Fruit fly (Drosophila melanogaster): ENCODE results near the gene Atg8a.
A peak's percentile ranks its signal among the peaks of the same experiment; 100 is the strongest.

Atg8a gene

DNA sequence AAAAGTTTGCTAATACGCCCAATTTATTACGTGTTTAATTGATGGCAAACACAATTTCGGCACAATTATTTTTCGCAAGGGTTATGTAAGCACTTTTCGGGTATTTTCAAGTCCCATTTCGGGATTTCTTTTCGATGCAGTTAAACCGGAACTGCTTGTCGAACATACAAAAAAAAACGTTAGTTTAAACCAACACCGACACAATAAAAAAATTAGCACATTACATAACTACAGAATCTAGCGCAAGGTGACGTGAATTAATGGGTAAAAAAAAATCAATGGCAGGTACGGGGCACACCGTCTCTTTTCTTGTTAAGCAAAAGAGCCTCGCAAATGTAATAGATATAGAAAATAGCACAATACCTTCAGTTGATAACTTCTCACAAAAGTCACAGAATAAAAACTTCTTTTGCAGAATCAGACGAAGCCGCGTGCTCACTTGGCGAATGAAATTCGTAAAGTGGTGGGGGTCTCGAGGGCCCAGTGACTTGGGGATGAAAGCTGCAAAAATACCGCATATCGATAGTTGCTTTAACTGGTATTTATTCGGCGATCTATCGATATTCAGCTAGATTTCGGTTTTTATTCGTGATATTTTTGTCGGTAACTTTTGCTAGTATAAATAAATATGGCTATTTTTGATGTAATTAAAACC, 18.4 kb upstream of the Atg8a start, which contains the start of the genes Ant2 and sesB:
Gene Ant2, minus strand, starts transcription at position 465 of the 655 bp plus-strand sequence.
Gene sesB, minus strand, starts transcription at position 516 of the 655 bp plus-strand sequence.
- TF ChIP-seq CG8478 (optimal IDR thresholded peaks at IDR 0.05), result no peak
- TF ChIP-seq CTCF (optimal IDR thresholded peaks at IDR 0.05), result no peak

DNA sequence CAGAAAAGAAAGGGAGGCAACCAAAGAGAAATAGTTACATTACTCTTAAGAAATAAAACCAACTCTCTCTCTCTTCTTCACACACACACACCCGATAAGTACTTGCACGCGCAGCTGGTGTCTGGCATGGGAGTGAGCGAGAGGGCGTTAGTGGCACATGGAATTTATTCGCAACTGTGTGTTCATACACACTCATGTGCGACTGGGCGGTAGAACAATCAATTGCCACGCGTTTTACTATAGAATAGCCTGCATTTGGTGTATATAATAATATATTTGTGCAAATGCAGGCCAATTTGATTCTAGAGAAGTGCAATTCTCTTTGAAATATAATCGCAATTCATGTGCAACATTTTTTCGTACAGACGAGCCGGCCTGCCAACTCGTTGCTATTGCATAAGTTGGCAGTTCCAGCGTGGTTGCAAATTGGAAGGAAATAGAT, 17.8 kb upstream of the Atg8a start:
- TF ChIP-seq CTCF (optimal IDR thresholded peaks at IDR 0.05), result no peak
- TF ChIP-seq CG8478 (optimal IDR thresholded peaks at IDR 0.05), result no peak

DNA sequence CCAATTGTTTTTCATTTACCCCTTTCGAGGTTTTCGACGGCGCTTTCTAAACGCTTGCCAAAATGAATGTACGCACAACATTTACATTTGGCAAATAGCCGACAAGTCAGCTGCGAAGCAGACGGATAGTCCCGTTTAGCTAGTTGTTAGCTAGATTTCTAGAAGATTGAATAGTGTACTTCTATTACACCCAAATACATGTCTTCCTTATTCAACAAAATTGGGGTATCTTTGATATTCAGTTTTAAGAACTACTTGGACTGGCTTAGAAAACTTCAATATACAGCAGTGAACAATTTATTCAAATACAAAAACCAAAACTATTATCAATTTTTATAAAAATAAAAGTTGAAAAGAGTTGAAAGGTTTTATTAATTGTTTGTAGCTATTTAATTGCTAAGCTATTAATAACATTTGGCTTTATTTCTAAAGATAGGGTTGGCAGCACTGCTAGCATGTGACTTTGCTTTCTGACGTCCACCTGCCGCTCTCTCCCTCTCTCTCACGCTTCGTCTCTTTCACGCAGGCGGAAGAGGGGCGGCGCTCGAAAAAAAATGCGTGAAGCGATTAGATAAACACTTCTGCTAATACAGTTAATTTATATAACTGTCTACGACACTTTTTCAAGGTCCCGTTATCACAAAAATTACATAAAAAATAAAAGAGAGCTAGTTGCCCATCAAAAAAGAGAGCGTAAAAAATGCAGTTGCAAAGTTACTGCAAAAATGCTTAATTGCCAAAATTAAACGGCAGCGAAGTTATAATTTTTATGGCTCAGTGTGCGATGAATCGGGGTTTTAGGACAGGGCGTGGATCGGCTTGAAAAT, 16.9 kb upstream of the Atg8a start:
- TF ChIP-seq CTCF (optimal IDR thresholded peaks at IDR 0.05), result no peak
- no peak for TF ChIP-seq CG8478 (optimal IDR thresholded peaks at IDR 0.05)

DNA sequence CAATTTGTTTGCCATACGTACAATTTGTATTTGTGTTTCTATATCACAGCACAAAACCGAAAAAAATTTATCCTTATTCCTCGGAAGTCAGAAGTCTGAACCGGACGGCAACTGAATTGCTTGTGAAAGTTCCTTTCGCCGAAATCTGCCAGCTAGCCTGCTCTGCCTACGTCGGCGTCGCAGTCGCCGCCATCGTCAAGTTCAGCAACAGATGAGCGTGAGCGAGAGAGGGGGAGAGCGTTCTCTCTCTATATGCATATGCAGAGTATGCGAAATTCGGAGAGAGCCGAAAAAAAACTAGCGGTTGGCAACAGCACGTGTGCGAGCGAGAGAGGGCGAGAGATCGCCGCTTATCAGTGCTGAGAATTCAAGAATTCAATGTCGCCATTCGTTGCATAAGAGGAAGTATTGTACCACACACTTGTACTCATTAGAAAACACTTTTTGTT, 16.2 kb upstream of the Atg8a start:
- TF ChIP-seq CTCF (optimal IDR thresholded peaks at IDR 0.05), result no peak
- TF ChIP-seq CG8478 (optimal IDR thresholded peaks at IDR 0.05), result no peak

DNA sequence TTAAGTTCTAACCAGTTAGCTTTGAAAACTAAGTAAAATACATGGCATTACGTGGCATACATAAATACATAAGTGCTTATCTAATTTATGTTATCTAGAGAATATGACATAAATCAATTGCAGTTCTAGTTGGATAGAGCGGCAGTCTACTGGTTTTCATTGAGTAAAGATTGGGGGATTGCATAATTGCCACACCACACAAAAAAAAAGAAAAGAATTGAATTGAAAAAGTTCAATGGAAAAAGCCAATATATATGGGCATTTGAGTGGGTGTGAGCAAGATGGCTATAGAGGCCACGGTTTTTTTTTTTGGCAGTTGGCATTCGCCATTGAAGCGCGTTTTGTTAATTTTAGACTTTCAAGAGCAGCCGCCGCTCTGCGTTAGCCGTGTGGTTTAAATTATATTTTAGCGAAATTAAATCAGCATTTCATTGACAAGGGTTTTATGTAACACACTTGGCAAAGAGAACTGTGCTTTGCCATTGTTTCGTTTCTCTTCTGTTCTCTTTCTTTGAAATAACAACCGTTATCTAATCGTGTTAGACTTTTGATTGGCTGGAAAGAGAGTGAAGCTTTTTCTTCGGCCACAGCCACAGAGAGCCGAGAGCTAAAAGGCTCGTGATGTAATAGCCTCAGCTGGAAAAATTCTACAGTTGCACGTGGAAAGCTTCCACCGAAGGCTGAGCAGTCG, 15.4 kb upstream of the Atg8a start:
- TF ChIP-seq CG8478 (optimal IDR thresholded peaks at IDR 0.05) (no peak), CTCF (optimal IDR thresholded peaks at IDR 0.05) (no peak)

DNA sequence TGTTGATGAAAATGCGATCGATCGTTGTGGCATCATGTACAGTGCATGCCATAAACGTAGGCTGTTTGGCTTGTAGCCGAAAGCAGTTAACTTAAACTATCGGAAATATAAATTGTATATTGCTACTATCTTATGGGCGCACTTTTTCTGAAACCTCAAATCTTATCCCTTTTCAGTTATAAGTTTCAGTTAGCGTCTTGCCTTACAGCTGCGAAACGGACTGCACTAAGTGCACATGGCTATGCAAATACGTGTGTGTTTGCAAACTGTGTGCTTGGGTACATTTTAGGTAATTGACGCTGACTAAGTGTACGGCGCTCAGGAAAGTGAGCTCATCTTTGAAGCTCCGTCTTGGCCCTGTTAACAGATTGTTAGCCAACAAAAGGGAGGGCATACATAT, 7.6 kb upstream of the Atg8a start:
- TF ChIP-seq CTCF (optimal IDR thresholded peaks at IDR 0.05) (no peak), CG8478 (optimal IDR thresholded peaks at IDR 0.05) (no peak)

DNA sequence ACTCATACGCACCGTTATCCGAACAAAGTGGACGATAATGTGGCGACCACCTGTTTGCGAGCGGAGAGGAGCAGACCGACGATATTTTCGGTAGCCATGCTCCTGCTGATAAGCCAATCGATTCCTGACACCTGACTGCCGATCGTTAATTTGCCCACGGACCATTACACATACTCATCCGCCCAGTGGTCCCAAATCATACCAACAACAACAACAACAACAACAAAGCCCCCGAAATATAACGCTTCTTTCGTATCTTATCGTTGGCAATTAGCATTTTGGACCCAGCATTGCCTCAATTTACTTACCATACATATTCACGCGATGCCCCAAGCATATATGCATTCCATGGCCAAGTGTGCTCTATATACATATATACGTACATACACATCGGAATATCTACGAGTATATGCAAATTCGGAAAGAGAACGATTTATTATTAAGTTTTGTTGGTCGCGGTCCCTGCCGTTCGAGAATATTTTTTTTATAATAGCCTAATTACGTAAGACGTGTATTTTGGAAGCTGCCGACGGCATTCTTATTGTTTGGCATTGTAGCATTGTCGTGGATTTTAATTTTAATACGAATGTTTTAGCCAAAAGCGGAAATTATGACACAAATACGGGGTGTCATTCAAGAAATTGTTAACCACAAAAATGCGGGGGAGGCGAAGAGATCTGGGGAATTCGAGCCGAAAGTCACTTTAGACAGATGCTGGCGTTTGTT, 7.0 kb upstream of the Atg8a start:
- TF ChIP-seq CG8478 (optimal IDR thresholded peaks at IDR 0.05) (no peak), CTCF (optimal IDR thresholded peaks at IDR 0.05) (no peak)

DNA sequence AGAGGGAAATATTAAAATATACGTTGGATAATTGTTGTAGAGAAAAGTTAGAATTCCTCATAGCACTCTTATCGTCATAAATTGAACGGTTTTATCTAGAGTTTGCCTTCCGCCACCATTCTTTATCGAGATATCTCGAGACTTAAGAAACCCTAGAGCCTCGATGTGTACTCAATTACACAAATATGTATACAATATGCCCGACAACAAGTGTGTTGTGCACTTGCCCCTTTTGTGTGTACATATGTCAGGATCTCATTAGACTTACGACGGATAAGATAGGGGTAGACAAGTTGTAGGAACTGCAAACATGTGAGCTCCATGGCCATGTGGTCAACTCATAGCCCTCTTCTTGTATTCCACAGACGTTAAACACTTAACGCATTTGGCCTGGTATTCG, 5.4 kb upstream of the Atg8a start:
- TF ChIP-seq CG8478 (optimal IDR thresholded peaks at IDR 0.05) (no peak), CTCF (optimal IDR thresholded peaks at IDR 0.05) (no peak)

DNA sequence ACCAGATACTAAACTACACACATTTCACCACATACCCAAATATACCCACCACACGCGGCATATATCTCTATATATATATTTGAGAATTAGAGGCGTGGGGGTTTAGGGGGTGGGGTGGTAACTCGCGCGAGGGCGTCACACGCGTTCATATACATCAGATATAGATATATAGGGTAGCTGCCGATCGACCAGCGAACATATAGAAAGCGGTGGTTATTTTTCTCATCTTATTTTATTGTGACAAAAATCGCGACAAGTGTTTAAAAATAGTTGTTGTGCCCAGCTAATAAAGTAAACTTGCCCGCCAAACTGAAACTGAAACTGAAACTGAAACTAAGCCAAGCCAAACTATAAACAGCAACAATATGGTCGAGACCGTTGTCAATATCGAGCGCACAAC, 4.5 kb upstream of the Atg8a start:
- TF ChIP-seq CG8478 (optimal IDR thresholded peaks at IDR 0.05) (no peak), CTCF (optimal IDR thresholded peaks at IDR 0.05) (no peak)

DNA sequence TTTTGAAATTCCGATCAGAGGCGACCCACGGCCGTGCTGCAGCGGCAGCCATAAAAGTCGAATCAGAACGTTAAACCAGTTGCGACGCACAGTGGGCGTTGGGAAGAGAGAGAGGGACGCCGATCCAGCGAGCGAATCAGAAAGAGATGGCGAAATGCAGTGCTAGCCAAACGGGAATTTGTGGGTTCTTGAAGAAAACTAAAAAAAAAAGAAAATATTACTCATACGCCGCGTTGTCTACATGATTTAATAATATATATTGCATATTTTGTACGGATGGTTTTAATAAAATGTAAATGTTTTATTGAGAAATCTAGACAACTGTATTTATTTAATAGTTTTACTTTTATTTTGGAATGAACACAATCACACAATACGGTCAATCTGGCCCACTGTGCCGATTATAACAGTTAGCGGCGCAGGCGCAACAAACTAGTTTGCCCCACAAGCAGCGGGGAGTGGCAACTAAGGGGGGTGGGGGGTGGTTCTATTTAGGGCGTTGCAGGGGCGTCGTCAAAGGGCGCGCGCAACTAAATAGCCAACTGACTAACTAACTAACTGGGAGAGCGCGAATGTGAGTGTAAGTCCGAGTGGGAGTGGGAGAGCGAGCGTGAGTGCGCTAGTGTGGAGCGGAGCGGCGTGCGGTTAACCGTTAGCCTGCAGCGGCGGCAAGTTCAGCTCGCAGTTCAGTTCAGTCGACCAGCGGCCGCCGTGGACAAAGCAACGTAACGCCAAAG, 3.9 kb upstream of the Atg8a start, which contains the start of gene CG15211:
Gene CG15211, plus strand, starts transcription at position 686 of the 737 bp plus-strand sequence.
- TF ChIP-seq CG8478 (optimal IDR thresholded peaks at IDR 0.05) (no peak), CTCF (optimal IDR thresholded peaks at IDR 0.05) (no peak)

DNA sequence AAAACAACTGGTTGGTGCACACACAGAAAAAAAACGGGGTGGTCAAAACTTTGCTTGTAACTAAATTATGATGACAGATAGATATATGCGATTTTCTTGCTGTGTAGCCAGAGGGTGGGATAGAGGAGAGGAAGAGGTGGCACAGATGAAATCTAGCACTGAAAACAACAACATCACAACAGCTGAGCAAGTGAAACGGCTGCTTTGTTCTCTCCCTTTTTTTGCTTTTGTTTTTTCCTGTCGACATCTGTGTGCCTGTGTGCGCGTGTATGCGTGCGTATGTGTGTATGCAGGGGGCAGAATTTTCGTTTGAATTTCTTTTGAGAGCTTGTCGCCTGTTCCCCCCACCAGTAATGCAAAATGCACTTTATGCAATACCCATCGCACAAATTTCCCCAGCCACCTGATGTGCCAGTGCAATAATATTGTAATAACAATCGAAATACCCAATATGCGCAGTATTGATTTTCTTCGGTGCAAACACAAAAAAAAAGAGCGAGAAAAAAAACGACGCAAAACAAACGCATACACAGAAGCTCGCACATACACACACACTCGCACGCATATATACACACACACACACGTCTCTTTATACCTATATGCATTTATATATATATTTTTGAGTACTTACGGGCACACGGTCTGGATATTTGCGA, 660 bp downstream of the Atg8a start:
- TF ChIP-seq CG8478 (optimal IDR thresholded peaks at IDR 0.05) (no peak), CTCF (optimal IDR thresholded peaks at IDR 0.05) (no peak)

DNA sequence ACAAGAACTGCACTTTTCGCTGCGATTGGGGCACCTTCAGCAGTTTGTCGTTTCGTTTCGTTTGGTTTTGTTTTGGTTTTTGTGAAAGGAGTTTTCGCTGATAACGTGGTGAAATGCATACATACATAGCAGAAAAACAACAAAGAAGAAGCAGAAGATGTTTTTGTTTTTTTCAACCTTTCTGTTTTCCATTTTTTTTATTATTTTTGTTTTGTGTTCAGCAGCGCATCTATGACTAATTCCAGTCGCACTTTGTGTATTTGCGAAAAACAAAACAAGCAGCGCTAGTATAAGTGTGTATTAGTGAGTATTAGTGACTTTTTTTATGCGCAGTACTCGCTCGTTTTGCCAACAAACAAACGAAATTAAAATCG, 1.2 kb downstream of the Atg8a start:
- TF ChIP-seq CG8478 (optimal IDR thresholded peaks at IDR 0.05) (no peak), CTCF (optimal IDR thresholded peaks at IDR 0.05) (no peak)

DNA sequence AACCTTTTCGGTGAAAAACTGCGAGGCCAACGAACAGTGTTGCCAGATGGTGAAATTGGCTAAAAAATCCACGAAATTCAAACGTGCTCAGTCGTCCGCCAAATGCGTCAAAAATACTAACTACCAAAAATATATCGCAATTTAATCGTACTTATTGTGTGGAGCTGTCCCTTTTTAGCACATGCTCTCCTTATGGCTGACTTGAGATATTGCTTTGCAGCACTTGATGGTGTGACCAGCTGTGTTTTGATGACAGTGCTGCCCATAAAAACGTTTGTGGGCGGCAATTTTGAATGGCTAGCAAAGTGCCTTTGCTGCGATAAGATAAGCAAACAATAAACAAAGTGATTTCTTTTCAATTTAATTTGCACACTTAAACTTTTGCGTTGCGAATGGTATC, 3.9 kb downstream of the Atg8a start, which contains the start of gene Tango5:
Gene Tango5, minus strand, starts transcription at position 208 of the 400 bp plus-strand sequence.
- TF ChIP-seq CTCF (optimal IDR thresholded peaks at IDR 0.05) (peak in 1 of 2 experiments; percentile 65), CG8478 (optimal IDR thresholded peaks at IDR 0.05) (no peak)
